Worm (Caenorhabditis elegans) whole organism, L4 larva: ENCODE data around the gene B0393.7.

Experiments used
- D1046.2 ChIP-seq: fragments of 200-800 bp; sonication (Bioruptor generic); IDR thresholded peaks from 2 replicates; pipeline ENCODE4 v1.3.6; 2022; ENCODE audit warnings: missing genetic modification characterization, missing compliant biosample characterization
- Y105C5A.15 ChIP-seq: fragments of 200-800 bp; sonication (Bioruptor generic); IDR thresholded peaks from 2 replicates; pipeline ENCODE4 v1.3.6; 2022; ENCODE audit warnings: missing genetic modification characterization, missing compliant biosample characterization
- Y48G9A.11 ChIP-seq: fragments of 200-800 bp; sonication (Bioruptor generic); IDR thresholded peaks from 2 replicates; pipeline ENCODE4 v1.3.6; 2022; ENCODE audit warnings: missing genetic modification reagents, missing genetic modification characterization, missing compliant biosample characterization
- Y75B8A.6 ChIP-seq: fragments of 200-800 bp; sonication (Bioruptor generic); IDR thresholded peaks from 2 replicates; pipeline ENCODE4 v1.3.6; 2022; ENCODE audit warnings: missing genetic modification reagents, missing genetic modification characterization, missing compliant biosample characterization
- ZK337.2 ChIP-seq: fragments of 200-800 bp; sonication (Bioruptor generic); IDR thresholded peaks from 2 replicates; pipeline ENCODE4 v1.3.6; 2022; ENCODE audit warnings: missing genetic modification reagents, missing genetic modification characterization, missing compliant biosample characterization
- aha-1 ChIP-seq: fragments of 150-350 bp; peaks from one replicate; lab custom pipeline; 2014; ENCODE audit warnings: missing biosample characterization, missing genetic modification characterization
- ceh-28 ChIP-seq: fragments of 150-350 bp; optimal IDR thresholded peaks from 2 replicates; lab custom pipeline; 2014; ENCODE audit warnings: missing biosample characterization, missing genetic modification reagents, missing genetic modification characterization
- ceh-44 ChIP-seq: fragments of 200-800 bp; sonication (Bioruptor generic); IDR thresholded peaks from 2 replicates; pipeline ENCODE4 v1.3.6; 2022; ENCODE audit warnings: missing genetic modification reagents, missing genetic modification characterization, missing compliant biosample characterization
- ceh-62 ChIP-seq: sonication (generic microtip); optimal IDR thresholded peaks from 2 replicates; lab custom pipeline; 2017; ENCODE audit warnings: missing biosample characterization, missing genetic modification characterization
- cey-2 ChIP-seq: sonication (generic microtip); optimal IDR thresholded peaks from 3 replicates; lab custom pipeline; 2017; ENCODE audit warnings: missing genetic modification characterization, mild to moderate bottlenecking, missing compliant biosample characterization, antibody characterized with exemption, borderline replicate concordance; ENCODE audit not compliant: insufficient read depth
- daf-8 ChIP-seq: fragments of 200-800 bp; sonication (Bioruptor generic); IDR thresholded peaks from 2 replicates; pipeline ENCODE4 v1.3.6; 2022; ENCODE audit warnings: missing genetic modification characterization, missing compliant biosample characterization
- dmd-8 ChIP-seq: fragments of 200-800 bp; sonication (Bioruptor generic); IDR thresholded peaks from 2 replicates; pipeline ENCODE4 v1.3.6; 2022; ENCODE audit warnings: missing genetic modification characterization, missing compliant biosample characterization
- dmd-9 ChIP-seq: fragments of 200-800 bp; sonication (Bioruptor generic); IDR thresholded peaks from 2 replicates; pipeline ENCODE4 v1.3.6; 2022; ENCODE audit warnings: missing genetic modification reagents, missing genetic modification characterization, missing compliant biosample characterization
- dve-1 ChIP-seq: sonication (generic microtip); optimal IDR thresholded peaks from 2 replicates; lab custom pipeline; 2017; ENCODE audit warnings: antibody characterized with exemption, mild to moderate bottlenecking, missing genetic modification characterization, missing compliant biosample characterization; ENCODE audit not compliant: insufficient read depth
- fos-1 ChIP-seq: fragments of 150-350 bp; optimal IDR thresholded peaks from 2 replicates; lab custom pipeline; 2014; ENCODE audit warnings: missing biosample characterization, missing genetic modification characterization
- hlh-11 ChIP-seq: fragments of 200-800 bp; sonication (Bioruptor generic); optimal IDR thresholded peaks from 2 replicates; lab custom pipeline; 2018; ENCODE audit warnings: mild to moderate bottlenecking, missing genetic modification characterization, missing compliant biosample characterization
- hlh-30 ChIP-seq: sonication (generic microtip); optimal IDR thresholded peaks from 2 replicates; lab custom pipeline; 2017; ENCODE audit warnings: antibody characterized with exemption, mild to moderate bottlenecking, missing genetic modification characterization, missing compliant biosample characterization; ENCODE audit not compliant: insufficient read depth
- lin-13 ChIP-seq: fragments of 150-350 bp; optimal IDR thresholded peaks from 2 replicates; lab custom pipeline; 2014; ENCODE audit warnings: missing biosample characterization, missing genetic modification reagents, missing genetic modification characterization
- madf-5 ChIP-seq, 2 experiments: fragments of 200-800 bp; sonication (Bioruptor generic); IDR thresholded peaks; 2 replicates each; pipeline ENCODE4 v1.3.6; 2022; ENCODE audit warnings: missing compliant biosample characterization in 2 of 2, missing genetic modification characterization in 2 of 2
- mep-1 ChIP-seq: fragments of 150-350 bp; sonication (generic microtip); optimal IDR thresholded peaks from 3 replicates; lab custom pipeline; 2014; ENCODE audit warnings: missing biosample characterization, missing genetic modification characterization
- mxl-2 ChIP-seq: fragments of 200-800 bp; sonication (Bioruptor generic); conservative IDR thresholded peaks from 2 replicates; pipeline ENCODE4 v1.3.6; 2022; ENCODE audit warnings: missing genetic modification reagents, missing genetic modification characterization, missing compliant biosample characterization
- nhr-237 ChIP-seq: sonication (generic microtip); optimal IDR thresholded peaks from 2 replicates; lab custom pipeline; 2017; ENCODE audit warnings: missing biosample characterization, missing genetic modification characterization
- nhr-41 ChIP-seq: fragments of 200-800 bp; sonication (Bioruptor generic); IDR thresholded peaks from 2 replicates; pipeline ENCODE4 v1.3.6; 2022; ENCODE audit warnings: missing genetic modification reagents, missing genetic modification characterization, missing compliant biosample characterization
- pqm-1 ChIP-seq: sonication (generic microtip); optimal IDR thresholded peaks from 2 replicates; lab custom pipeline; 2017; ENCODE audit warnings: missing biosample characterization, missing genetic modification characterization
- saeg-2 ChIP-seq: fragments of 200-800 bp; sonication (Bioruptor generic); IDR thresholded peaks from 2 replicates; pipeline ENCODE4 v1.3.6; 2022; ENCODE audit warnings: missing genetic modification reagents, missing genetic modification characterization, missing compliant biosample characterization
- set-16 ChIP-seq: fragments of 200-800 bp; sonication (Bioruptor generic); IDR thresholded peaks from 2 replicates; pipeline ENCODE4 v1.3.6; 2022; ENCODE audit warnings: missing genetic modification reagents, missing genetic modification characterization, missing compliant biosample characterization
- tag-97 ChIP-seq: fragments of 200-800 bp; sonication (Bioruptor generic); IDR thresholded peaks from 2 replicates; pipeline ENCODE4 v1.3.6; 2022; ENCODE audit warnings: missing genetic modification characterization, missing compliant biosample characterization
- tra-1 ChIP-seq: fragments of 200-800 bp; sonication (Bioruptor generic); IDR thresholded peaks from 2 replicates; pipeline ENCODE4 v1.3.6; 2022; ENCODE audit warnings: missing genetic modification reagents, missing genetic modification characterization, missing compliant biosample characterization
- unc-39 ChIP-seq: sonication (generic microtip); optimal IDR thresholded peaks from 2 replicates; lab custom pipeline; 2017; ENCODE audit warnings: missing biosample characterization, missing genetic modification characterization
- unc-62 ChIP-seq, 3 experiments: fragments of 150-350 bp in 1 of 3; sonication (generic microtip); optimal IDR thresholded peaks in 2 of 3; peaks in 1 of 3; 1 replicate in 1 of 3; 2 replicates in 2 of 3; lab custom pipeline; 2014 to 2017; ENCODE audit warnings: missing biosample characterization in 3 of 3, missing genetic modification characterization in 3 of 3, missing genetic modification reagents in 3 of 3, missing genotype in 1 of 3
- vab-7 ChIP-seq: fragments of 200-800 bp; sonication (Bioruptor generic); IDR thresholded peaks from 2 replicates; pipeline ENCODE4 v1.3.6; 2022; ENCODE audit warnings: missing genetic modification reagents, missing genetic modification characterization, missing compliant biosample characterization
- ztf-7 ChIP-seq: fragments of 150-350 bp; optimal IDR thresholded peaks from 2 replicates; lab custom pipeline; 2014; ENCODE audit warnings: missing biosample characterization, missing genetic modification characterization

The B0393.7 gene

DNA sequence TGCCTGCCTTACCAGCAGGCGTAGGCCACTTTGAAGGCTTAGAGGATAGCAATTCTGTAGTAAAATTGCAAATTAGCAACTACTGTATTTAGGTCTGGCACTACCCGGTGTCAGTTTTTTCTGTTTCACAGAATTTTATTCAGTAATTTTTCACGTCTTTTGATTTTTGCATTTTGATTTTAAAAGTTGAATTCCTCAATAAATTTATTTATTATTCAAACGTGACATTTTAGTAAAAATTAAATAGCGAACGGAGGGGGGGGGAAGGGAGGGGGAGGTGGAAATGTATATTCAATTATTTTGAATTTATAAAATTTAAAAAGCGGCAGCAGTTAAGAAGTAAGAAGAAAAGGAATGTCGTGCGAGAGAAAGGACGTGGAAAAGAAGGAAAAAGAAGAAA lies 39.3 kb upstream of the B0393.7 start, which contains the start of gene F26A1.4 (continued):
- TF ChIP-seq hlh-30 (no peak), D1046.2 (GFP tag; lab: Robert Waterston, UW) (no peak), saeg-2 (GFP tag; lab: Robert Waterston, UW) (no peak)

DNA sequence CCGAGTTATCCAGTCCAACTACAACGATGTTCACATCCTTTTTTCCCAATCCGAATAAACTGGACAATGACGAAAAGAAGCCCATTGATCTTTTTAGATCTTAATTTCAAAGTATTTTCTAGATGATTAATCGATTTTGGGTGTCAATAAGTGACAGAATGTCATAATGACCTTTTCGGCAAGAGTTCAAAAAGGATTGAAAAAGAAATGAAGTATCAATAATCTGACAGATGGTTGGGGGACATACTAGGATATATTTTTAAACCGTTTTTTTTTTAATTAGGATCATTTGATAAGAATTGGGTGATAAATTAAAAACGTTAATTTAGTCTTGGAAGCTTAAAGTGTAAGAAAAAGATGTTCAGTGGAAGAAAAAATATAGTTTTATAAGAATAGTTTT lies 36.8 kb upstream of the B0393.7 start, which contains the start of gene arl-6:
TSS of gene arl-6 (minus strand) at position 101 of the 400 bp plus-strand sequence.
- no peak for TF ChIP-seq set-16
- TF ChIP-seq Y75B8A.6 (GFP tag; lab: Robert Waterston, UW), result no peak
- no peak for TF ChIP-seq ceh-28 (tag; lab: Kevin White, UChicago)
- no peak for TF ChIP-seq tra-1 (GFP tag; lab: Robert Waterston, UW)
- TF ChIP-seq madf-5 (GFP tag; IDR thresholded peaks at IDR 0.05; lab: Robert Waterston, UW), result no peak
- no peak for TF ChIP-seq mep-1 (tag; lab: Kevin White, UChicago)
- TF ChIP-seq Y105C5A.15 (GFP tag; lab: Robert Waterston, UW), result no peak
- no peak for TF ChIP-seq pqm-1 (tag; lab: Kevin White, UChicago)
- no peak for TF ChIP-seq fos-1 (tag; lab: Kevin White, UChicago)
- no peak for TF ChIP-seq vab-7 (GFP tag; lab: Robert Waterston, UW)

DNA sequence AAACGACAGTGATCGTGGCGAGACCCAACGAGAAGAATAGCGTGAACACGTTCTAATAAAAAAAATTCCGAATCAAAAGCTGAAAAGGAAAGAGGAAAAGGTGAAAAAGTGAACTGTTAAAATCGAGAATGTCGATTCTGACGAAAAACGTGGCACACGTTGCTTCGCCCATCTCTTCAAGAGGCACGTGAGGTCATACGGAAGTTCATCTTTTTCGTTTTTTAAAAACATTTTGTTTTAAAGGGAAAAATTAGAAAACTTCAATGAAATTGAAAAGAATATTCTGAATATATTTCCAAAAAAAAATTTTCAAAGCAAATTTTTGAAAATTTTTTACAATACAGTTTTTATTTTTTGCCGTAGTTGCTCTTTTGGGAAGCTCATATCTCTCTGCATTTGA lies 33.3 kb upstream of the B0393.7 start, which contains the start of gene C38D4.7:
TSS of gene C38D4.7 (minus strand) at position 101 of the 400 bp plus-strand sequence.
- no peak for TF ChIP-seq Y105C5A.15 (GFP tag; lab: Robert Waterston, UW)
- no peak for TF ChIP-seq lin-13 (GFP tag; lab: Kevin White, UChicago)
- TF ChIP-seq aha-1 (tag; lab: Kevin White, UChicago), result no peak
- TF ChIP-seq unc-62 (GFP tag; optimal IDR thresholded peaks at IDR 0.05 in 1 of 2; lab: Kevin White, UChicago), result no peak
- TF ChIP-seq unc-62 (tag; optimal IDR thresholded peaks at IDR 0.05; lab: Kevin White, UChicago), result no peak
- no peak for TF ChIP-seq Y48G9A.11 (GFP tag; lab: Robert Waterston, UW)
- TF ChIP-seq ceh-62 (tag; lab: Kevin White, UChicago), result no peak
- no peak for TF ChIP-seq nhr-237 (tag; lab: Kevin White, UChicago)
- TF ChIP-seq, all 104 proteins: peak for 0

DNA sequence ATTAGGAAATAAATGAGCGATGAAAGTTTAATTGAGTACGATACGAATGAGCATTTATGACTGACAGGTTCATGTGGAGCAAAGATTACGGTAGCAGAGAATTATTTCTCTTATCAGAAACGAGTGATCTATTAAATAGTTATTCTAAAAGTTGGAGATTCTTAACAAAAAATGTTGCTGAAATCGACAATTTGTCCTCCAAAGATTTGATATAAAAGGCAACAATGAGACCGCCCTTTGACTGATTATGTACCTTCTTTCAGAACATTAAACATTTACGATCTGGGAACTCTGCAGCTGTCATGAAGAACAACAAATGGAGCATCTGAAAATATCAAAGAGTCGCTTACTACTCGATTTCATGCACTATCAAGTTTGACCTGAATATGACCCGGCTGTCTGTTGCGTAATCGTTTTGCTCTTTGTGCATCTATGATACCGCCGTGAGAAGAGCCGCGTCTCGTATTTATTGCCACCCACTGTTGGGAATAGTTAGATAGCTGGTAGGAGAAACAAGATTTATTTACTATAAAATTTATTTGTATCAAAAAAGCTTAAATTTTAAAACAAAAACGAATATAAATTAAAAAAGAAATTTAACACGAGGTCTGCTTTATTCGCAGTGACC lies 31.7 kb upstream of the B0393.7 start, which contains the start of gene pal-1:
TSS of gene pal-1 (minus strand) at position 51 of the 628 bp plus-strand sequence.
- no peak for TF ChIP-seq dmd-8 (GFP tag; lab: Robert Waterston, UW)
- TF ChIP-seq unc-39 (tag; lab: Kevin White, UChicago), result no peak
- TF ChIP-seq dmd-9 (GFP tag; lab: Robert Waterston, UW), result no peak
- no peak for TF ChIP-seq daf-8 (GFP tag; lab: Robert Waterston, UW)
- TF ChIP-seq ceh-44 (GFP tag; lab: Robert Waterston, UW), result no peak
- TF ChIP-seq aha-1 (tag; lab: Kevin White, UChicago), result no peak
- no peak for TF ChIP-seq ZK337.2 (GFP tag; lab: Robert Waterston, UW)
- no peak for TF ChIP-seq tag-97 (GFP tag; lab: Robert Waterston, UW)
- no peak for TF ChIP-seq ztf-7
- TF ChIP-seq nhr-41, result no peak
- no peak for TF ChIP-seq cey-2 (tag; lab: Kevin White, UChicago)
- TF ChIP-seq pqm-1 (tag; lab: Kevin White, UChicago), result no peak
- TF ChIP-seq hlh-11 (tag; lab: Kevin White, UChicago), result no peak
- TF ChIP-seq dve-1 (tag; lab: Kevin White, UChicago), result no peak
- TF ChIP-seq mxl-2 (GFP tag; lab: Robert Waterston, UW), result no peak
- no peak for TF ChIP-seq madf-5 (GFP tag; IDR thresholded peaks at IDR 0.05; lab: Robert Waterston, UW)
- no peak for TF ChIP-seq lin-13 (GFP tag; lab: Kevin White, UChicago)
- TF ChIP-seq nhr-237 (tag; lab: Kevin White, UChicago), result no peak
